Worm (Caenorhabditis elegans) whole organism, L2 larva: ENCODE data around the gene fbxo-11.2.

ENCODE experiments used
- F13H6.1 ChIP-seq: sonication (generic microtip); optimal IDR thresholded peaks from 2 replicates; lab custom pipeline; 2016; ENCODE audit warnings: missing genetic modification characterization, missing compliant biosample characterization
- Y55F3AM.14 ChIP-seq: fragments of 200-800 bp; sonication (Bioruptor generic); optimal IDR thresholded peaks from 2 replicates; lab custom pipeline; 2018; ENCODE audit warnings: mild to moderate bottlenecking, missing genetic modification characterization, missing compliant biosample characterization
- ZK546.5 ChIP-seq: sonication (generic microtip); optimal IDR thresholded peaks from 2 replicates; lab custom pipeline; 2017; ENCODE audit warnings: missing biosample characterization, missing genetic modification characterization
- ceh-82 ChIP-seq: fragments of 150-350 bp; optimal IDR thresholded peaks from 2 replicates; lab custom pipeline; 2014; ENCODE audit warnings: missing biosample characterization, missing genetic modification characterization
- elt-3 ChIP-seq: sonication (generic microtip); optimal IDR thresholded peaks from 2 replicates; lab custom pipeline; 2017; ENCODE audit warnings: missing biosample characterization, missing genetic modification characterization
- fos-1 ChIP-seq: fragments of 150-350 bp; optimal IDR thresholded peaks from 2 replicates; lab custom pipeline; 2014; ENCODE audit warnings: missing biosample characterization, missing genetic modification characterization
- gmeb-1 ChIP-seq: fragments of 150-350 bp; optimal IDR thresholded peaks from 2 replicates; lab custom pipeline; 2014; ENCODE audit warnings: missing biosample characterization, missing genetic modification characterization
- lin-39 ChIP-seq: fragments of 150-350 bp; optimal IDR thresholded peaks from 2 replicates; lab custom pipeline; 2014; ENCODE audit warnings: missing biosample characterization, missing genetic modification reagents, missing genetic modification characterization
- mbf-1 ChIP-seq: sonication (generic microtip); optimal IDR thresholded peaks from 2 replicates; lab custom pipeline; 2017; ENCODE audit warnings: missing biosample characterization, missing genetic modification characterization
- nhr-11 ChIP-seq: fragments of 150-350 bp; optimal IDR thresholded peaks from 2 replicates; lab custom pipeline; 2014; ENCODE audit warnings: missing biosample characterization, missing genetic modification characterization
- nhr-21 ChIP-seq: fragments of 150-350 bp; optimal IDR thresholded peaks from 2 replicates; lab custom pipeline; 2014; ENCODE audit warnings: missing biosample characterization, missing genetic modification characterization
- nhr-237 ChIP-seq: fragments of 150-350 bp; optimal IDR thresholded peaks from 2 replicates; lab custom pipeline; 2014; ENCODE audit warnings: missing biosample characterization, missing genetic modification characterization
- sma-9 ChIP-seq, 2 experiments: fragments of 150-350 bp in 1 of 2; sonication (generic microtip) in 1 of 2; optimal IDR thresholded peaks; 2 replicates each; lab custom pipeline; 2014 to 2016; ENCODE audit warnings: missing genetic modification characterization in 2 of 2, mild to moderate bottlenecking in 1 of 2, missing biosample characterization in 1 of 2, missing compliant biosample characterization in 1 of 2, missing genetic modification reagents in 1 of 2, moderate library complexity in 1 of 2
- unc-39 ChIP-seq: fragments of 150-350 bp; optimal IDR thresholded peaks from 2 replicates; lab custom pipeline; 2014; ENCODE audit warnings: missing biosample characterization, missing genetic modification characterization
- unc-55 ChIP-seq: fragments of 150-350 bp; sonication (generic microtip); optimal IDR thresholded peaks from 3 replicates; lab custom pipeline; 2014; ENCODE audit warnings: missing biosample characterization, missing genetic modification reagents, missing genetic modification characterization
- unc-62 ChIP-seq: fragments of 150-350 bp; optimal IDR thresholded peaks from 2 replicates; lab custom pipeline; 2014; ENCODE audit warnings: missing biosample characterization, missing genetic modification reagents, missing genetic modification characterization
- ztf-1 ChIP-seq: fragments of 200-800 bp; sonication (Bioruptor generic); conservative IDR thresholded peaks from 2 replicates; pipeline ENCODE4 v1.3.6; 2022; ENCODE audit warnings: missing genetic modification characterization, missing compliant biosample characterization
- ztf-11 ChIP-seq: sonication (generic microtip); optimal IDR thresholded peaks from 2 replicates; lab custom pipeline; 2017; ENCODE audit warnings: missing biosample characterization, missing genetic modification characterization

The fbxo-11.2 gene

DNA sequence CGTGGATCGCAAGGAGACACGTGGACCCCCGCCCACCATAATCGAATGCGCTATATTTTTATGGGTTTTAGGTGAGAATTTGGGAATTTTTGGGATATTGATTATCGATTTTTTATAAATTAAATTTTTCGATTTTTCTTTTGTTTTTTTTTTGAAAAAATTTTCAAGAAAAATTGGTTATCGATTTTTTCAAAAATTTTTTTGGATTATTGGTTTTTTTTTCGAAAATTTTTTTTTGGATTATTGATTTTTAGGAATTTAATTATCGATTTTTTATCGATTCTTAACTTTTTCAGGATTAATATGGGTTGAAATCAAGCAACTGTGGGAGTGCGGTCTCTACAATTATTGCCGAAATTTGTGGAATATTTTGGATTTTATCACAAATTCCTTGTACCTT lies 56.5 kb downstream of the fbxo-11.2 start:
- TF ChIP-seq F13H6.1 (tag; lab: Kevin White, UChicago) (no peak), elt-3 (tag; lab: Kevin White, UChicago) (no peak), ztf-1 (GFP tag; lab: Robert Waterston, UW) (no peak), unc-39 (tag; lab: Kevin White, UChicago) (no peak), fos-1 (tag; lab: Kevin White, UChicago) (no peak), lin-39 (tag; lab: Kevin White, UChicago) (no peak), ztf-11 (tag; lab: Kevin White, UChicago) (no peak), ceh-82 (tag; lab: Kevin White, UChicago) (no peak), nhr-11 (tag; lab: Kevin White, UChicago) (no peak), Y55F3AM.14 (GFP tag; lab: Kevin White, UChicago) (no peak), unc-55 (GFP tag; lab: Kevin White, UChicago) (no peak), unc-62 (GFP tag; lab: Kevin White, UChicago) (no peak), mbf-1 (tag; lab: Kevin White, UChicago) (no peak), sma-9 (GFP tag; optimal IDR thresholded peaks at IDR 0.05; lab: Kevin White, UChicago) (no peak), sma-9 (tag; optimal IDR thresholded peaks at IDR 0.05; lab: Kevin White, UChicago) (no peak), nhr-21 (no peak), gmeb-1 (tag; lab: Kevin White, UChicago) (no peak), ZK546.5 (tag; lab: Kevin White, UChicago) (no peak), nhr-237 (no peak)
